Worm (Caenorhabditis elegans): ENCODE data around the gene rps-0.
"Not testable (repeated sequence)": the region's sequence is repeated elsewhere in the genome, so short reads cannot be mapped to it uniquely, and the experiment has no call there.

- TF ChIP-seq ceh-18 (tag; optimal IDR thresholded peaks at IDR 0.05); hlh-6 (tag; optimal IDR thresholded peaks at IDR 0.05); nfya-1 (tag; optimal IDR thresholded peaks at IDR 0.05); tbx-7 (tag; optimal IDR thresholded peaks at IDR 0.05); eyg-1 (tag; optimal IDR thresholded peaks at IDR 0.05); elt-2 (tag; optimal IDR thresholded peaks at IDR 0.05); ceh-30 (tag; optimal IDR thresholded peaks at IDR 0.05); gmeb-2 (tag; optimal IDR thresholded peaks at IDR 0.05); T23F11.4 (GFP tag; optimal IDR thresholded peaks at IDR 0.05); F13H6.1 (tag; optimal IDR thresholded peaks at IDR 0.05); Y22D7AL.16 (tag; optimal IDR thresholded peaks at IDR 0.05): not testable (repeated sequence)
Measured at ce11 chrIII:4785131-4785530, 31.3 kb upstream of the rps-0 start, which contains the start of gene enu-3.2.
